Worm (Caenorhabditis elegans) whole organism, young adult: ENCODE data around the gene srh-2.

Source experiments
- B0035.1 ChIP-seq: sonication (generic microtip); optimal IDR thresholded peaks from 2 replicates; lab custom pipeline; 2016; ENCODE audit warnings: missing genetic modification characterization, mild to moderate bottlenecking, missing compliant biosample characterization, missing genotype, missing genetic modification reagents
- F22D6.2 ChIP-seq: sonication (generic microtip); optimal IDR thresholded peaks from 2 replicates; lab custom pipeline; 2016; ENCODE audit warnings: mild to moderate bottlenecking, missing genetic modification characterization, missing compliant biosample characterization
- F39B2.1 ChIP-seq: fragments of 200-800 bp; sonication (Bioruptor generic); IDR thresholded peaks from 2 replicates; pipeline ENCODE4 v1.3.6; 2022; ENCODE audit warnings: missing genetic modification reagents, missing genetic modification characterization, missing compliant biosample characterization
- F49E8.2 ChIP-seq: sonication (generic microtip); optimal IDR thresholded peaks from 3 replicates; lab custom pipeline; 2017; ENCODE audit warnings: missing genetic modification characterization, mild to moderate bottlenecking, missing compliant biosample characterization, antibody characterized with exemption, moderate library complexity; ENCODE audit not compliant: insufficient read depth
- attf-3 ChIP-seq: fragments of 200-800 bp; sonication (Bioruptor generic); conservative IDR thresholded peaks from 2 replicates; pipeline ENCODE4 v1.3.6; 2022; ENCODE audit warnings: missing genetic modification reagents, missing genetic modification characterization, missing compliant biosample characterization
- chd-7 ChIP-seq: sonication (generic microtip); optimal IDR thresholded peaks from 2 replicates; lab custom pipeline; 2016; ENCODE audit warnings: mild to moderate bottlenecking, missing genetic modification characterization, moderate library complexity, missing compliant biosample characterization
- die-1 ChIP-seq: sonication (generic microtip); optimal IDR thresholded peaks from 2 replicates; lab custom pipeline; 2016; ENCODE audit warnings: missing genotype, mild to moderate bottlenecking, missing genetic modification characterization, missing compliant biosample characterization
- efl-1 ChIP-seq: fragments of 150-350 bp; optimal IDR thresholded peaks from 2 replicates; lab custom pipeline; 2014; ENCODE audit warnings: missing biosample characterization, missing genetic modification reagents, missing genetic modification characterization
- egl-44 ChIP-seq: fragments of 200-800 bp; sonication (Bioruptor generic); IDR thresholded peaks from 2 replicates; pipeline ENCODE4 v1.3.6; 2022; ENCODE audit warnings: missing genetic modification reagents, missing genetic modification characterization, missing compliant biosample characterization
- pha-4 ChIP-seq: fragments of 150-350 bp; sonication (generic microtip); optimal IDR thresholded peaks from 2 replicates; lab custom pipeline; 2014; ENCODE audit warnings: missing biosample characterization, missing genetic modification reagents, missing genetic modification characterization
- snpc-4 ChIP-seq, 5 experiments: fragments of 150-350 bp in 1 of 5; sonication (generic microtip) in 4 of 5; optimal IDR thresholded peaks; 2 replicates each; lab custom pipeline; 2014 to 2018; ENCODE audit warnings: missing genetic modification characterization in 5 of 5, missing biosample characterization in 3 of 5, antibody characterized with exemption in 2 of 5, mild to moderate bottlenecking in 2 of 5, missing compliant biosample characterization in 2 of 5, missing genotype in 2 of 5, moderate library complexity in 2 of 5, missing genetic modification reagents in 1 of 5
- tlf-1 ChIP-seq: fragments of 200-800 bp; sonication (Bioruptor generic); optimal IDR thresholded peaks from 2 replicates; lab custom pipeline; 2018; ENCODE audit warnings: mild to moderate bottlenecking, missing genetic modification characterization, missing compliant biosample characterization
- unc-62 ChIP-seq: fragments of 150-350 bp; optimal IDR thresholded peaks from 2 replicates; lab custom pipeline; 2014; ENCODE audit warnings: missing biosample characterization, missing genetic modification reagents, missing genetic modification characterization

DNA sequence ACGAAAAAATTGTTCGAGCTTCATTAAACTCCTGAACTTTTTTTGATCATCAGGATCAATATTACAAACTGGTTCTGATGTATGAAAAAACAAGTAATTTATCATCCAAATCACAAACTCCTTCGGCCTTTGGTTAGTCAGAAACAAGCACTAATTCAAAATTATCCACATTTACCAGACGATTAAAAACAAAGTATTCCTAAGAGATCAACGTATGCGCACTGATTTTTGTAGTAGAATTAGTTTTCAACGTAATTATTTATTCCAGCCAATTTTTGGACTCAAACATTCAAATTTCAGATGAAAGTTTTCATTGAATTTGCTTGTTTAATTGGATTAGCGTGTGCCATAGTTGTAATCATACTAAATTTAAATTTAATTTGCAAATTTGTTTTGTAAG, 21.2 kb upstream of the srh-2 start, which contains the start of gene srbc-38:
- TF ChIP-seq tlf-1 (GFP tag; lab: Kevin White, UChicago) (no peak), pha-4 (tag; lab: Kevin White, UChicago) (no peak), F49E8.2 (tag; lab: Kevin White, UChicago) (no peak), efl-1 (no peak), unc-62 (GFP tag; lab: Kevin White, UChicago) (no peak), snpc-4 (GFP tag; optimal IDR thresholded peaks at IDR 0.05; lab: Kevin White, UChicago) (no peak), snpc-4 (tag; optimal IDR thresholded peaks at IDR 0.05; lab: Kevin White, UChicago) (no peak), F22D6.2 (tag; lab: Kevin White, UChicago) (no peak), F39B2.1 (no peak), B0035.1 (tag; lab: Kevin White, UChicago) (no peak), die-1 (tag; lab: Kevin White, UChicago) (no peak), attf-3 (no peak), chd-7 (tag; lab: Kevin White, UChicago) (no peak), egl-44 (GFP tag; lab: Robert Waterston, UW) (no peak)
